Fruit fly (Drosophila melanogaster): ENCODE data around the gene CG15343.

Gene CG15343

DNA sequence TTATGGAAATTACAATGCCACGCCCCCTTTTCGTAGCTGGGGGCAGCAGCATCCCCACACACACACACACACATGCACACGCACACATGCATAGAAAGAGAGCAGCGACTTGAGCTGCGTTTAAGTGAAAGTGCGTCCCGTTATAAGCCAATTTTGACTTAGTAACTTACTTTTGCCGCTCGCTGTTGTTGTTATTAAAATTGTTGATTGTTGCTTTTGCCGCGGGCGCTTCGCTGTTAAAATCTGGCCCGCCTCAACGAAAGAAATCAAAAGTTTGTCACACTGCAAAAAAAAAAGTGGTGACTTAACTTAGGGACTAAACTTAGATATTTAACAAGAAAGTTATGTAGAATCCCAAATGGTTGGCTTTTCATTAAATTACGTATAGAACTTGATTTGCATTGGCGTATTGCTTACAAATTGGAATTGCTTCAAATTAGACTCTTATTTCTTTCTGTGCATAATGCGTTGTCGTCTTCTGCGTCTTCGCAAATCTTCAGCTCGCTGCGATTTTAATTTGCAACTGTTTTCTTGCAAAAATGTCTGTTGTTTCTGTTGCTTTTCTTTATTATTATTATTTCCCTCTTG lies 18.8 kb downstream of the CG15343 start (continued):
- TF ChIP-seq CG11762 (GFP tag; optimal IDR thresholded peaks at IDR 0.05; ENCODE audit: insufficient read depth): peak; percentile 14
- TF ChIP-seq lz (GFP tag; optimal IDR thresholded peaks at IDR 0.05): peak; percentile 70
- TF ChIP-seq CG3919 (GFP tag; optimal IDR thresholded peaks at IDR 0.05): peak; percentile 46
- no peak for TF ChIP-seq Ets21C (GFP tag; optimal IDR thresholded peaks at IDR 0.05)
- TF ChIP-seq Hr38 (GFP tag; optimal IDR thresholded peaks at IDR 0.05): no peak
- peak; percentile 65 for TF ChIP-seq CG32006 (GFP tag; optimal IDR thresholded peaks at IDR 0.05)
- no peak for TF ChIP-seq CG3032 (tag; optimal IDR thresholded peaks at IDR 0.05)
- TF ChIP-seq eg (GFP tag; IDR thresholded peaks at IDR 0.05): peak; percentile 84
- no peak for TF ChIP-seq spab (GFP tag; optimal IDR thresholded peaks at IDR 0.05)
- TF ChIP-seq Hr4 (GFP tag; optimal IDR thresholded peaks at IDR 0.05): peak; percentile 70
- peak; percentile 52; the same call in 1 of the 2 replicates for TF ChIP-seq Gug (GFP tag; IDR thresholded peaks at IDR 0.05)
- no peak for TF ChIP-seq CG6854 (GFP tag; optimal IDR thresholded peaks at IDR 0.05)
- peak; percentile 79 for TF ChIP-seq CG8119 (GFP tag; IDR thresholded peaks at IDR 0.05)
- peak; percentile 59 for TF ChIP-seq topi (GFP tag; optimal IDR thresholded peaks at IDR 0.05)
- TF ChIP-seq CG9139 (GFP tag; optimal IDR thresholded peaks at IDR 0.05): no peak
- no peak for TF ChIP-seq CG1621 (tag; optimal IDR thresholded peaks at IDR 0.05)
- no peak for TF ChIP-seq dsx (GFP tag; optimal IDR thresholded peaks at IDR 0.05; ENCODE audit: poor library complexity, severe bottlenecking)

DNA sequence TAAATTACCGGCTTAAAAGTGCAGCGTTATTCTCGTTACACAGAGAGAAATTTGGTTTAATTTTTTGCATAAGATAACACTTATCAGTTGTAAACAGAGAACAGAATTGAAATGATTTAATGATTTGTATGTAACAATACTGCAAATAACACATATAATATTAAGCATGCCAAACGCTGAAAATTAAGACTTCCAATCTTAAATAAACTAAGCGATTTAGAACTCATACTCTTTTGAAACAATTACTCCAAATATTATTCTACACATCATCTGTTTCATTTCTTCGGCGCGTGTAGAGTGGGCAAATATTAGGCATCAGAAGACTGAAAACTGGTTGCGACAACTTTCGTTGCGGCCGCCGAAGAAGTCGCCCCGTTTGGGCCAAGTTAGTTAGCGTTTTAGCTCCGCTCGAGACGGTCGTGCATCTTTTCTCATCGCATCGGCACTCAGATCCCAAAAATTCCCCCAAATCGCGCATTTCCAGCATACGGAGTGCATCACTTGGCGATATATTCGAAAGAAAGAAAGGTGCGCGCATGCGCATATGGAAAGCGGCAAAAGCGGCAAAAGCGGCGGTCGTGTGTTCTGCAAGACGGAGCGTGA lies 21.2 kb downstream of the CG15343 start, which contains the start of gene CG1632:
Gene CG1632 (plus strand): TSS at position 387 of the 603 bp plus-strand sequence.
- TF ChIP-seq CG6276 (GFP tag; optimal IDR thresholded peaks at IDR 0.05): peak; percentile 91
- TF ChIP-seq Blimp-1 (GFP tag; optimal IDR thresholded peaks at IDR 0.05): peak; percentile 75
- peak; percentile 98 for TF ChIP-seq Eip78C (GFP tag)
- TF ChIP-seq CG32006 (GFP tag; optimal IDR thresholded peaks at IDR 0.05): peak; percentile 91
- peak; percentile 83 for TF ChIP-seq CG3919 (GFP tag; optimal IDR thresholded peaks at IDR 0.05)
- no peak for TF ChIP-seq Hr38 (GFP tag; optimal IDR thresholded peaks at IDR 0.05)
- TF ChIP-seq CG11902 (GFP tag; optimal IDR thresholded peaks at IDR 0.05): peak; percentile 25
- peak; percentile 79 for TF ChIP-seq Ets21C (GFP tag; optimal IDR thresholded peaks at IDR 0.05)
- TF ChIP-seq spab (GFP tag; optimal IDR thresholded peaks at IDR 0.05): peak; percentile 70
- TF ChIP-seq CG11762 (GFP tag; optimal IDR thresholded peaks at IDR 0.05; ENCODE audit: insufficient read depth): peak; percentile 75
- TF ChIP-seq salr (GFP tag; optimal IDR thresholded peaks at IDR 0.05): peak; percentile 48 to 87
- peak; percentile 88 for TF ChIP-seq Sox102F (GFP tag; optimal IDR thresholded peaks at IDR 0.05)
- TF ChIP-seq dac (GFP tag; optimal IDR thresholded peaks at IDR 0.05): peak; percentile 83
- TF ChIP-seq Sox14 (GFP tag; optimal IDR thresholded peaks at IDR 0.05): peak; percentile 86
- TF ChIP-seq dsx (GFP tag; optimal IDR thresholded peaks at IDR 0.05; ENCODE audit: poor library complexity, severe bottlenecking): peak; percentile 79
- TF ChIP-seq topi (GFP tag; optimal IDR thresholded peaks at IDR 0.05): peak; percentile 88
- no peak for TF ChIP-seq fkh (GFP tag; optimal IDR thresholded peaks at IDR 0.05)
- peak; percentile 79 for TF ChIP-seq Ets96B (tag; optimal IDR thresholded peaks at IDR 0.05)
- TF ChIP-seq achi (GFP tag; optimal IDR thresholded peaks at IDR 0.05): peak; percentile 85
- TF ChIP-seq Met (GFP tag; optimal IDR thresholded peaks at IDR 0.05): peak; percentile 90
- peak; percentile 52 for TF ChIP-seq CG8319 (GFP tag; optimal IDR thresholded peaks at IDR 0.05)
- peak; percentile 88 for TF ChIP-seq pdm3 (GFP tag; optimal IDR thresholded peaks at IDR 0.05)
- peak; percentile 80 for TF ChIP-seq Lpt (GFP tag; optimal IDR thresholded peaks at IDR 0.05)
- peak; percentile 85 for TF ChIP-seq acj6 (GFP tag; optimal IDR thresholded peaks at IDR 0.05)
- TF ChIP-seq CG16779 (tag; optimal IDR thresholded peaks at IDR 0.05): peak; percentile 70
- TF ChIP-seq CG4318 (GFP tag; optimal IDR thresholded peaks at IDR 0.05): peak; percentile 80
- peak; percentile 83 for TF ChIP-seq Eip75B (GFP tag; optimal IDR thresholded peaks at IDR 0.05)
- TF ChIP-seq vri (GFP tag; optimal IDR thresholded peaks at IDR 0.05): peak; percentile 72
- TF ChIP-seq CG3032 (tag; optimal IDR thresholded peaks at IDR 0.05): peak; percentile 83
- TF ChIP-seq CG6808 (GFP tag; optimal IDR thresholded peaks at IDR 0.05): peak; percentile 80
- TF ChIP-seq ss (GFP tag; optimal IDR thresholded peaks at IDR 0.05): peak; percentile 62 to 76
- TF ChIP-seq CG9139 (GFP tag; optimal IDR thresholded peaks at IDR 0.05): peak; percentile 51
- TF ChIP-seq CG7368 (GFP tag; optimal IDR thresholded peaks at IDR 0.05): peak; percentile 70
- TF ChIP-seq CG6792 (GFP tag; optimal IDR thresholded peaks at IDR 0.05): peak; percentile 80
- peak; percentile 91 for TF ChIP-seq esn (GFP tag; optimal IDR thresholded peaks at IDR 0.05)
- TF ChIP-seq CG6854 (GFP tag; optimal IDR thresholded peaks at IDR 0.05): peak; percentile 80
- peak; percentile 83 for TF ChIP-seq CG10631 (GFP tag; optimal IDR thresholded peaks at IDR 0.05)
- peak; percentile 84 for TF ChIP-seq OdsH (GFP tag; optimal IDR thresholded peaks at IDR 0.05)
- TF ChIP-seq net (GFP tag; optimal IDR thresholded peaks at IDR 0.05): peak; percentile 83
- peak; percentile 61 for TF ChIP-seq Gug (GFP tag; IDR thresholded peaks at IDR 0.05)
- peak; percentile 60 for TF ChIP-seq Sox15 (GFP tag; optimal IDR thresholded peaks at IDR 0.05)

All from whole organism, prepupa.